Worm (Caenorhabditis elegans): ENCODE measurements around the gene appg-1.

- TF ChIP-seq elt-1 (tag; optimal IDR thresholded peaks at IDR 0.05; ENCODE audit: borderline replicate concordance, insufficient read depth) (peak; percentile 4), nhr-2 (tag; optimal IDR thresholded peaks at IDR 0.05) (no peak), sem-2 (GFP tag; optimal IDR thresholded peaks at IDR 0.05) (no peak), sptf-1 (tag; optimal IDR thresholded peaks at IDR 0.05) (no peak), tbx-8 (GFP tag; optimal IDR thresholded peaks at IDR 0.05) (no peak), mls-2 (tag; optimal IDR thresholded peaks at IDR 0.05) (no peak), flh-1 (GFP tag; optimal IDR thresholded peaks at IDR 0.05) (no peak), nhr-76 (tag; optimal IDR thresholded peaks at IDR 0.05) (no peak)
Measured at ce11 chrII:10288926-10289325, 36.9 kb upstream of the appg-1 start.

Measured in whole organism, mixed stage, embryonic.